Worm (Caenorhabditis elegans) whole organism, L4 larva: ENCODE results near the gene W01D2.3.
A peak's percentile ranks its signal among the peaks of the same experiment; 100 is the strongest.
"Not testable (repeated sequence)": the region's sequence is repeated elsewhere in the genome, so short reads cannot be mapped to it uniquely, and the experiment has no call there.

Experiments used
- F26F4.8 ChIP-seq: fragments of 200-800 bp; sonication (Bioruptor generic); conservative IDR thresholded peaks from 2 replicates; pipeline ENCODE4 v1.3.6; 2022; ENCODE audit warnings: missing genetic modification characterization, missing compliant biosample characterization
- F49E8.2 ChIP-seq: sonication (generic microtip); optimal IDR thresholded peaks from 2 replicates; lab custom pipeline; 2016; ENCODE audit warnings: missing compliant biosample characterization, mild to moderate bottlenecking, missing genetic modification characterization, borderline replicate concordance
- T26A8.4 ChIP-seq: fragments of 200-800 bp; sonication (Bioruptor generic); IDR thresholded peaks from 2 replicates; pipeline ENCODE4 v1.3.6; 2022; ENCODE audit warnings: missing genetic modification characterization, missing compliant biosample characterization
- Y48G9A.11 ChIP-seq: fragments of 200-800 bp; sonication (Bioruptor generic); IDR thresholded peaks from 2 replicates; pipeline ENCODE4 v1.3.6; 2022; ENCODE audit warnings: missing genetic modification reagents, missing genetic modification characterization, missing compliant biosample characterization
- Y75B8A.6 ChIP-seq: fragments of 200-800 bp; sonication (Bioruptor generic); IDR thresholded peaks from 2 replicates; pipeline ENCODE4 v1.3.6; 2022; ENCODE audit warnings: missing genetic modification reagents, missing genetic modification characterization, missing compliant biosample characterization
- ZK337.2 ChIP-seq: fragments of 200-800 bp; sonication (Bioruptor generic); IDR thresholded peaks from 2 replicates; pipeline ENCODE4 v1.3.6; 2022; ENCODE audit warnings: missing genetic modification reagents, missing genetic modification characterization, missing compliant biosample characterization
- aha-1 ChIP-seq: fragments of 150-350 bp; peaks from one replicate; lab custom pipeline; 2014; ENCODE audit warnings: missing biosample characterization, missing genetic modification characterization
- aly-2 ChIP-seq: sonication (generic microtip); optimal IDR thresholded peaks from 2 replicates; lab custom pipeline; 2018; ENCODE audit warnings: missing biosample characterization, missing genetic modification characterization
- arid-1 ChIP-seq: fragments of 200-800 bp; sonication (Bioruptor generic); conservative IDR thresholded peaks from 2 replicates; pipeline ENCODE4 v1.3.6; 2022; ENCODE audit warnings: missing genetic modification reagents, missing genetic modification characterization, missing compliant biosample characterization
- ceh-44 ChIP-seq: fragments of 200-800 bp; sonication (Bioruptor generic); IDR thresholded peaks from 2 replicates; pipeline ENCODE4 v1.3.6; 2022; ENCODE audit warnings: missing genetic modification reagents, missing genetic modification characterization, missing compliant biosample characterization
- ceh-62 ChIP-seq: sonication (generic microtip); optimal IDR thresholded peaks from 2 replicates; lab custom pipeline; 2017; ENCODE audit warnings: missing biosample characterization, missing genetic modification characterization
- ceh-82 ChIP-seq: sonication (generic microtip); optimal IDR thresholded peaks from 2 replicates; lab custom pipeline; 2017; ENCODE audit warnings: missing biosample characterization, missing genetic modification characterization
- cey-2 ChIP-seq: sonication (generic microtip); optimal IDR thresholded peaks from 3 replicates; lab custom pipeline; 2017; ENCODE audit warnings: missing genetic modification characterization, mild to moderate bottlenecking, missing compliant biosample characterization, antibody characterized with exemption, borderline replicate concordance; ENCODE audit not compliant: insufficient read depth
- dmd-6 ChIP-seq: fragments of 200-800 bp; sonication (Bioruptor generic); IDR thresholded peaks from 2 replicates; pipeline ENCODE4 v1.3.6; 2022; ENCODE audit warnings: missing genetic modification reagents, missing genetic modification characterization, missing compliant biosample characterization
- dmd-8 ChIP-seq: fragments of 200-800 bp; sonication (Bioruptor generic); IDR thresholded peaks from 2 replicates; pipeline ENCODE4 v1.3.6; 2022; ENCODE audit warnings: missing genetic modification characterization, missing compliant biosample characterization
- dmd-9 ChIP-seq: fragments of 200-800 bp; sonication (Bioruptor generic); IDR thresholded peaks from 2 replicates; pipeline ENCODE4 v1.3.6; 2022; ENCODE audit warnings: missing genetic modification reagents, missing genetic modification characterization, missing compliant biosample characterization
- dpl-1 ChIP-seq: fragments of 150-350 bp; optimal IDR thresholded peaks from 2 replicates; lab custom pipeline; 2014; ENCODE audit warnings: missing biosample characterization, missing genetic modification reagents, missing genetic modification characterization
- egl-43 ChIP-seq: fragments of 200-800 bp; sonication (Bioruptor generic); IDR thresholded peaks from 2 replicates; pipeline ENCODE4 v1.3.6; 2022; ENCODE audit warnings: missing genetic modification reagents, missing genetic modification characterization, missing compliant biosample characterization
- fkh-10 ChIP-seq: fragments of 150-350 bp; optimal IDR thresholded peaks from 2 replicates; lab custom pipeline; 2014; ENCODE audit warnings: missing biosample characterization, missing genetic modification reagents, missing genetic modification characterization
- fos-1 ChIP-seq: fragments of 150-350 bp; optimal IDR thresholded peaks from 2 replicates; lab custom pipeline; 2014; ENCODE audit warnings: missing biosample characterization, missing genetic modification characterization
- hlh-11 ChIP-seq: fragments of 200-800 bp; sonication (Bioruptor generic); optimal IDR thresholded peaks from 2 replicates; lab custom pipeline; 2018; ENCODE audit warnings: mild to moderate bottlenecking, missing genetic modification characterization, missing compliant biosample characterization
- hmg-1.1 ChIP-seq: fragments of 200-800 bp; sonication (Bioruptor generic); IDR thresholded peaks from 2 replicates; pipeline ENCODE4 v1.3.6; 2022; ENCODE audit warnings: missing genetic modification reagents, missing genetic modification characterization, missing compliant biosample characterization
- lim-7 ChIP-seq: fragments of 200-800 bp; sonication (Bioruptor generic); IDR thresholded peaks from 2 replicates; pipeline ENCODE4 v1.3.6; 2022; ENCODE audit warnings: missing genetic modification characterization, missing compliant biosample characterization
- lin-1 ChIP-seq: fragments of 200-800 bp; sonication (Bioruptor generic); IDR thresholded peaks from 2 replicates; pipeline ENCODE4 v1.3.6; 2022; ENCODE audit warnings: missing genetic modification reagents, missing genetic modification characterization, missing compliant biosample characterization
- lin-13 ChIP-seq: fragments of 150-350 bp; optimal IDR thresholded peaks from 2 replicates; lab custom pipeline; 2014; ENCODE audit warnings: missing biosample characterization, missing genetic modification reagents, missing genetic modification characterization
- lin-38 ChIP-seq: fragments of 200-800 bp; sonication (Bioruptor generic); IDR thresholded peaks from 2 replicates; pipeline ENCODE4 v1.3.6; 2022; ENCODE audit warnings: missing genetic modification reagents, missing genetic modification characterization, missing compliant biosample characterization
- lir-3 ChIP-seq: sonication (generic microtip); optimal IDR thresholded peaks from 2 replicates; lab custom pipeline; 2016; ENCODE audit warnings: mild to moderate bottlenecking, missing genetic modification characterization, missing compliant biosample characterization
- madf-5 ChIP-seq, 2 experiments: fragments of 200-800 bp; sonication (Bioruptor generic); IDR thresholded peaks; 2 replicates each; pipeline ENCODE4 v1.3.6; 2022; ENCODE audit warnings: missing compliant biosample characterization in 2 of 2, missing genetic modification characterization in 2 of 2
- mdt-29 ChIP-seq: fragments of 200-800 bp; sonication (Bioruptor generic); IDR thresholded peaks from 2 replicates; pipeline ENCODE4 v1.3.6; 2022; ENCODE audit warnings: missing genetic modification reagents, missing genetic modification characterization, missing compliant biosample characterization
- mes-2 ChIP-seq: sonication (generic microtip); optimal IDR thresholded peaks from 2 replicates; lab custom pipeline; 2016; ENCODE audit warnings: missing genotype, mild to moderate bottlenecking, missing genetic modification characterization, missing compliant biosample characterization; ENCODE audit not compliant: poor library complexity, severe bottlenecking
- nhr-10 ChIP-seq: fragments of 150-350 bp; optimal IDR thresholded peaks from 2 replicates; lab custom pipeline; 2014; ENCODE audit warnings: missing biosample characterization, missing genetic modification characterization
- nhr-11 ChIP-seq: fragments of 150-350 bp; optimal IDR thresholded peaks from 2 replicates; lab custom pipeline; 2014; ENCODE audit warnings: missing biosample characterization, missing genetic modification characterization
- nhr-237 ChIP-seq: sonication (generic microtip); optimal IDR thresholded peaks from 2 replicates; lab custom pipeline; 2017; ENCODE audit warnings: missing biosample characterization, missing genetic modification characterization
- nhr-42 ChIP-seq: fragments of 200-800 bp; sonication (Bioruptor generic); IDR thresholded peaks from 2 replicates; pipeline ENCODE4 v1.3.6; 2022; ENCODE audit warnings: missing genetic modification characterization, missing compliant biosample characterization
- pha-4 ChIP-seq, 2 experiments: fragments of 150-350 bp in 1 of 2; fragments of 200-800 bp in 1 of 2; sonication (Bioruptor generic) in 1 of 2; IDR thresholded peaks in 1 of 2; optimal IDR thresholded peaks in 1 of 2; 2 replicates each; pipeline versions ENCODE4 v1.3.6 to Lab custom; 2014 to 2022; ENCODE audit warnings: missing genetic modification characterization in 2 of 2, missing genetic modification reagents in 2 of 2, missing biosample characterization in 1 of 2, missing compliant biosample characterization in 1 of 2
- pqm-1 ChIP-seq: sonication (generic microtip); optimal IDR thresholded peaks from 2 replicates; lab custom pipeline; 2017; ENCODE audit warnings: missing biosample characterization, missing genetic modification characterization
- sdz-12 ChIP-seq: fragments of 200-800 bp; sonication (Bioruptor generic); optimal IDR thresholded peaks from 2 replicates; lab custom pipeline; 2018; ENCODE audit warnings: mild to moderate bottlenecking, missing genetic modification characterization, missing compliant biosample characterization
- unc-39 ChIP-seq: sonication (generic microtip); optimal IDR thresholded peaks from 2 replicates; lab custom pipeline; 2017; ENCODE audit warnings: missing biosample characterization, missing genetic modification characterization
- unc-62 ChIP-seq, 3 experiments: fragments of 150-350 bp in 1 of 3; sonication (generic microtip); optimal IDR thresholded peaks in 2 of 3; peaks in 1 of 3; 1 replicate in 1 of 3; 2 replicates in 2 of 3; lab custom pipeline; 2014 to 2017; ENCODE audit warnings: missing biosample characterization in 3 of 3, missing genetic modification characterization in 3 of 3, missing genetic modification reagents in 3 of 3, missing genotype in 1 of 3
- vab-7 ChIP-seq: fragments of 200-800 bp; sonication (Bioruptor generic); IDR thresholded peaks from 2 replicates; pipeline ENCODE4 v1.3.6; 2022; ENCODE audit warnings: missing genetic modification reagents, missing genetic modification characterization, missing compliant biosample characterization
- zfp-2 ChIP-seq: sonication (generic microtip); optimal IDR thresholded peaks from 2 replicates; lab custom pipeline; 2016; ENCODE audit warnings: mild to moderate bottlenecking, missing genetic modification characterization, missing compliant biosample characterization
- ztf-7 ChIP-seq: fragments of 150-350 bp; optimal IDR thresholded peaks from 2 replicates; lab custom pipeline; 2014; ENCODE audit warnings: missing biosample characterization, missing genetic modification characterization

Gene W01D2.3

DNA sequence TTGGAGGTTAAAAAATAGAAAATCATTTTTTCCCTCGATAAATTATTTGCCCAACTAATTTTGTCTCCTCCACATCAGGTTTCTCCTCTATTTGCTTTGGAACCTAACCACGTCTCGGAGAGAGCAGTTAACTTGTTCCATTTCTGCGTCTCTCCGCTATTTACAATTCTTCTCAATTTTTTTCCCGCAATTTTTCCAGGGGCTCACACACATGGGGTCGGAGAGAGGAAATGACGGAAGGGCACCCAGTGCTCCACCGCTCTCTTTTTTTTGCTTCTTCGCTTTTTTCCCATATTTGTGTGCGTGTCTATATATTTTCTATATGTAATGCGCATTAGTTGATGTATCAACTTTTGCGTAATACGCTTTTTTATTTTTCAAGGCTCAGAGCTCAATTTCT, 6.5 kb upstream of the W01D2.3 start (continued):
- TF ChIP-seq T26A8.4 (GFP tag; lab: Robert Waterston, UW) (no peak), arid-1 (no peak), lin-1 (GFP tag; lab: Robert Waterston, UW) (no peak), pqm-1 (tag; lab: Kevin White, UChicago) (no peak), pha-4 (GFP tag; IDR thresholded peaks at IDR 0.05; lab: Robert Waterston, UW) (no peak), pha-4 (tag; optimal IDR thresholded peaks at IDR 0.05; lab: Kevin White, UChicago) (peak; percentile 52), dpl-1 (no peak), fkh-10 (GFP tag; lab: Kevin White, UChicago) (peak; percentile 29), aly-2 (tag; lab: Kevin White, UChicago) (no peak), zfp-2 (tag; lab: Kevin White, UChicago) (no peak), ceh-44 (GFP tag; lab: Robert Waterston, UW) (no peak), nhr-42 (GFP tag; lab: Robert Waterston, UW) (no peak), dmd-9 (GFP tag; lab: Robert Waterston, UW) (no peak), nhr-237 (tag; lab: Kevin White, UChicago) (no peak), unc-62 (GFP tag; optimal IDR thresholded peaks at IDR 0.05 in 1 of 2; lab: Kevin White, UChicago) (no peak), unc-62 (tag; optimal IDR thresholded peaks at IDR 0.05; lab: Kevin White, UChicago) (no peak), cey-2 (tag; lab: Kevin White, UChicago) (no peak), mdt-29 (GFP tag; lab: Robert Waterston, UW) (no peak), nhr-11 (tag; lab: Kevin White, UChicago) (peak; percentile 3)

DNA sequence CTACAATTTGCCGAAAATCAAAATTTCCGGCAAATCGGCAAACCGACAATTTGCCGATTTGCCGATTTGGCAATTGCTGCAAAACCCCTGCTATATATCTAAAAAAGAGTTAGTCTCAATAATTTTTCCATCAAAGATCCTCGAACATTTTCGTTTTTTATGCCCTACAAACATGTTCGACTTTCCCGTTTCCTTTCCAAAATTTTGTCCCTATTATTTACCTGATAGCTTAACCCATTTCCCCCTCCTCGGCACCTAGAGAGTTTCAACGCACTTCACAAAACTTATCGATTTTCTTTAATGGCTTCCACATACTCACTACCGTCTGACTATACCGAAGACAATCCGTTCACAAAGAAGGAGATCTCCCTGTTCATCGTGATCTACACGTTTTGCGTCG, 4.6 kb upstream of the W01D2.3 start, which contains the start of gene W01D2.6:
Gene W01D2.6, plus strand, starts transcription at position 301 of the 400 bp plus-strand sequence.
- TF ChIP-seq lir-3 (tag; lab: Kevin White, UChicago) (no peak), madf-5 (GFP tag; IDR thresholded peaks at IDR 0.05; lab: Robert Waterston, UW) (no peak), hlh-11 (no peak), aha-1 (no peak), ceh-82 (tag; lab: Kevin White, UChicago) (no peak), sdz-12 (GFP tag; lab: Kevin White, UChicago) (no peak), egl-43 (GFP tag; lab: Robert Waterston, UW) (no peak), dmd-8 (GFP tag; lab: Robert Waterston, UW) (no peak), T26A8.4 (GFP tag; lab: Robert Waterston, UW) (no peak), dpl-1 (no peak), unc-39 (no peak), ZK337.2 (GFP tag; lab: Robert Waterston, UW) (no peak), F49E8.2 (no peak), aly-2 (tag; lab: Kevin White, UChicago) (no peak), fos-1 (tag; lab: Kevin White, UChicago) (no peak), ztf-7 (tag; lab: Kevin White, UChicago) (no peak), ceh-62 (tag; lab: Kevin White, UChicago) (no peak)
- TF ChIP-seq, all 104 proteins: peak for 0

DNA sequence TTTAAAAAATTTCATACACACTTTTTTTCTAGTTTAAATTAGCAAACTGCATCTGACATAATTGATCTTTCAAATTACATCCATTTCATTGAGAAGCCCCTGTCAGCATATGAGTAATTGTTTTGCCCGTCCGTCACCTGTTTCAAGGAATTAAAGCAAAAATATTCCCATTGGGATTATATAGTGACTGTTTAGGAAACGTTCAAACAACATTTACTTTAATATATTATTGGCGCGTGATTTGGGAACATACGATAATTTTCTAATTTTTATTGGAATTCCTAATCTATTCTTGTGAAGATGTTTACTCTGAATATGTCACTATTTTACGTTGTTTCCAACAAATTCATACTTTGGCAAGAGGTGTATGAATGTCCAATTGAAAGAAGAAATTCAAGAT, 1.6 kb upstream of the W01D2.3 start, which contains the start of gene srt-11:
Gene srt-11, plus strand, starts transcription at position 301 of the 400 bp plus-strand sequence.
- TF ChIP-seq aha-1 (peak; percentile 4), lin-13 (GFP tag; lab: Kevin White, UChicago) (no peak), madf-5 (GFP tag; IDR thresholded peaks at IDR 0.05; lab: Robert Waterston, UW) (no peak), nhr-10 (tag; lab: Kevin White, UChicago) (no peak), lir-3 (tag; lab: Kevin White, UChicago) (no peak)

DNA sequence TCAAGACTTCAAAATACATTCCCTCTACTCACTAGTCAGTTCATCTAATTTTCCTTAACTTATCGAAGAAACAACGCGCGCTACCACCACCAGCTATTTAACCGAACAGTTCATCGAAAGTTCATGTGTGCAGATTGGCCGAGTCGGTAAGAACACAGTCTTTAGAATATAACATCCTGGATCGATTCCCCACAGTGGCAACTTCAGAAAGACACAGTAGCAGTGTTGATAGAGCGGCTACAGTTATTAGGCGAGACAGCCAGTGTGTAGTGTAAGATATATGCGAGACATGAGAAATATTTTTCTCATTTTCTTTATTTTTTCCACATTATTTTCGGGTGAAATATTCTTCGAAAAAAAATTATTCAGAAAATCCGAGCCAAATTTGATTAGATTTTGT, 1.6 kb downstream of the W01D2.3 start:
- 0 out of 2 replicates have a peak, but pooled peaks have one; percentile 47 for TF ChIP-seq F26F4.8
- TF ChIP-seq lin-38 (GFP tag; lab: Robert Waterston, UW): peak; percentile 65
- TF ChIP-seq dmd-6 (GFP tag; lab: Robert Waterston, UW): 0 out of 2 replicates have a peak, but pooled peaks have one; percentile 8
- 0 out of 2 replicates have a peak, but pooled peaks have one; percentile 56 for TF ChIP-seq mdt-29 (GFP tag; lab: Robert Waterston, UW)
- 0 out of 2 replicates have a peak, but pooled peaks have one; percentile 32 for TF ChIP-seq Y75B8A.6 (GFP tag; lab: Robert Waterston, UW)
- peak; percentile 11; the same call in 1 of the 2 replicates for TF ChIP-seq lim-7 (GFP tag; lab: Robert Waterston, UW)
- peak; percentile 21 for TF ChIP-seq mes-2 (tag; lab: Kevin White, UChicago)
- peak; percentile 46; the same call in 1 of the 2 replicates for TF ChIP-seq pha-4 (GFP tag; IDR thresholded peaks at IDR 0.05; lab: Robert Waterston, UW)
- not testable (repeated sequence) for TF ChIP-seq pha-4 (tag; optimal IDR thresholded peaks at IDR 0.05; lab: Kevin White, UChicago)
- TF ChIP-seq Y48G9A.11 (GFP tag; lab: Robert Waterston, UW): peak; percentile 9; the same call in 1 of the 2 replicates
- TF ChIP-seq madf-5 (GFP tag; IDR thresholded peaks at IDR 0.05; lab: Robert Waterston, UW): 0 out of 4 replicates have a peak, but pooled peaks of 1 of the 2 experiments have one; percentile 58
- peak; percentile 39; the same call in 1 of the 2 replicates for TF ChIP-seq arid-1
- TF ChIP-seq hmg-1.1 (GFP tag; lab: Robert Waterston, UW): 0 out of 2 replicates have a peak, but pooled peaks have one; percentile 17
- peak; percentile 58; the same call in 1 of the 2 replicates for TF ChIP-seq egl-43 (GFP tag; lab: Robert Waterston, UW)
- peak; percentile 57 for TF ChIP-seq vab-7 (GFP tag; lab: Robert Waterston, UW)
- TF ChIP-seq, all 104 proteins: peak for 14; not testable (repeated sequence) for 90
